Fruit fly (Drosophila melanogaster) whole organism: ENCODE measurements around the gene Aos1.

Experiments
- CG8478 ChIP-seq: fragments of >200 bp; optimal IDR thresholded peaks from 2 replicates; lab custom pipeline; 2018; ENCODE audit warnings: inconsistent platforms
- EcR ChIP-seq, 2 experiments: fragments of >200 bp; optimal IDR thresholded peaks; 2 replicates each; lab custom pipeline; 2017; ENCODE audit warnings: missing biosample characterization in 2 of 2, missing genetic modification characterization in 2 of 2, missing genetic modification reagents in 2 of 2
- pan ChIP-seq: fragments of >200 bp; optimal IDR thresholded peaks from 2 replicates; lab custom pipeline; 2017
- psq ChIP-seq: fragments of >200 bp; optimal IDR thresholded peaks from 2 replicates; lab custom pipeline; 2017
- usp ChIP-seq: fragments of >200 bp; optimal IDR thresholded peaks from 2 replicates; lab custom pipeline; 2017; ENCODE audit warnings: missing biosample characterization, missing genetic modification characterization, mixed read lengths

DNA sequence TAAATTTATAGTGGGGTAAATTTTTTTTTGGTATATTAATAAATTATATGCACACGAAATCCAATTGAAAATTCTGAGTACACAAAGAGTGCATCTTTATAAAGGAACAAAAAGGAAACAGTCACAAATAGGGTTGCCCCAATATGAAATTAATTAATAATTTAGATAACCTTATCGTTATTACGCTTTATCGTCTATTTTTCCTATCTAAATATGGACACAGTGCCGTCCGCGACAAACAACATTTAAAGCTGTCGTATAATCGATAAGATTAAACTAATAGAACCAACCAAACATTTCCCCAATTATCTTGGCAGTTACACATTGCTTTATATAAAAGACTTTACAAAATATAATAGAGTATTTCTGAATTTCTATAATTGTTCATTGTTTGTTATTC, 35.6 kb downstream of the Aos1 start:
- no peak for TF ChIP-seq EcR (GFP tag; optimal IDR thresholded peaks at IDR 0.05; lab: Kevin White, UChicago)
- TF ChIP-seq usp (GFP tag; lab: Kevin White, UChicago) = no peak
- TF ChIP-seq psq (lab: Kevin White, UChicago) = no peak
- TF ChIP-seq CG8478 (lab: Kevin White, UChicago) = no peak
- no peak for TF ChIP-seq pan
